Worm (Caenorhabditis elegans): ENCODE results near the gene ced-3.

The ced-3 gene

ce11 chrIV:13165181-13165580, 38.8 kb downstream of the ced-3 start, which contains the start of gene scl-14:
Gene scl-14 (plus strand): TSS chrIV:13165481.
- TF ChIP-seq aly-2 (tag; optimal IDR thresholded peaks at IDR 0.05) = no peak

- 0 out of 2 replicates have a peak, but pooled peaks have one; percentile 50 for TF ChIP-seq snpc-1.2 (GFP tag; IDR thresholded peaks at IDR 0.05)
- no peak for TF ChIP-seq daf-12 (tag; optimal IDR thresholded peaks at IDR 0.05)
- peak; percentile 3 for TF ChIP-seq mes-2 (tag; optimal IDR thresholded peaks at IDR 0.05; ENCODE audit: poor library complexity, severe bottlenecking)
These were observed 49.3 kb downstream of the ced-3 start, which contains the start of the genes crld-1 and msh-5 for ce11 chrIV:13154391-13155283. Gene crld-1 (minus strand): TSS chrIV:13154441. Gene msh-5 (plus strand): TSS chrIV:13155233.

ce11 chrIV:13149276-13149675, 54.7 kb downstream of the ced-3 start, which contains the start of gene nlp-79:
Gene nlp-79 (plus strand): TSS chrIV:13149576.
- TF ChIP-seq unc-62 (GFP tag; optimal IDR thresholded peaks at IDR 0.05 in 1 of 2) = peak in 1 of 2 experiments; percentile 63
- TF ChIP-seq unc-62 (tag; optimal IDR thresholded peaks at IDR 0.05) = no peak
- no peak for TF ChIP-seq arid-1 (GFP tag; conservative IDR thresholded peaks at IDR 0.05)
- TF ChIP-seq unc-130 (GFP tag; optimal IDR thresholded peaks at IDR 0.05) = no peak
- TF ChIP-seq T20F7.1 (GFP tag; optimal IDR thresholded peaks at IDR 0.05) = no peak
